Worm (Caenorhabditis elegans): ENCODE measurements around the gene col-88.
A peak's percentile ranks its signal among the peaks of the same experiment; 100 is the strongest.

col-88 gene

ce11 chrIII:53696-54095, 12.8 kb downstream of the col-88 start:
- TF ChIP-seq hpl-2 (GFP tag; optimal IDR thresholded peaks at IDR 0.05) (no peak), lin-15B (tag; optimal IDR thresholded peaks at IDR 0.05) (no peak), lsy-2 (tag; optimal IDR thresholded peaks at IDR 0.05) (no peak), nhr-85 (tag) (no peak), xbp-1 (tag; optimal IDR thresholded peaks at IDR 0.05) (no peak), snu-23 (GFP tag; optimal IDR thresholded peaks at IDR 0.05) (no peak), nhr-19 (GFP tag; conservative IDR thresholded peaks at IDR 0.05) (no peak), mdl-1 (tag; optimal IDR thresholded peaks at IDR 0.05) (no peak), dpl-1 (GFP tag; optimal IDR thresholded peaks at IDR 0.05) (no peak), egl-13 (tag; optimal IDR thresholded peaks at IDR 0.05) (no peak), C04F5.9 (tag; optimal IDR thresholded peaks at IDR 0.05) (no peak), nhr-71 (tag; optimal IDR thresholded peaks at IDR 0.05) (no peak), irx-1 (tag; optimal IDR thresholded peaks at IDR 0.05) (no peak), mep-1 (tag; optimal IDR thresholded peaks at IDR 0.05) (no peak)

DNA sequence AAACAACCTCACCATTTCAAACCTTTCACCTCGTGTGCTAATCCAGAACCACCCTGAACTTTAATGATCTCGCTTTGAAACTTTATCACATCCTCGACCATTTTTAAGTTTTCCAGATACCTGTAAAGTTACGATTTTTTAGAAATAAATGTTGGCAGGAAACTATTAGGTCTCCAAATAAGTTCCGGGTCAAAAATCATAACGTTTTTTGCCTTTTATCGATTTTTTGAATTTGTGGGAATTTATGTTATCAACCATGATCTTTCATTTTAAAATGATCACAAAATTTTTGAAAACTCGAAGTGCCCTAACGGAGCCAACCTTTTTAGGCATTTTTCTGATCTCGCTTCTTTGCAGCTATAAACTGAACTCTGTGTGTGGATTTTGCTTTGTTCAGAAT, 20.2 kb downstream of the col-88 start, which contains the start of gene btb-5:
TSS of gene btb-5 (minus strand) at position 101 of the 400 bp plus-strand sequence.
- no peak for TF ChIP-seq pqm-1 (tag; optimal IDR thresholded peaks at IDR 0.05)

DNA sequence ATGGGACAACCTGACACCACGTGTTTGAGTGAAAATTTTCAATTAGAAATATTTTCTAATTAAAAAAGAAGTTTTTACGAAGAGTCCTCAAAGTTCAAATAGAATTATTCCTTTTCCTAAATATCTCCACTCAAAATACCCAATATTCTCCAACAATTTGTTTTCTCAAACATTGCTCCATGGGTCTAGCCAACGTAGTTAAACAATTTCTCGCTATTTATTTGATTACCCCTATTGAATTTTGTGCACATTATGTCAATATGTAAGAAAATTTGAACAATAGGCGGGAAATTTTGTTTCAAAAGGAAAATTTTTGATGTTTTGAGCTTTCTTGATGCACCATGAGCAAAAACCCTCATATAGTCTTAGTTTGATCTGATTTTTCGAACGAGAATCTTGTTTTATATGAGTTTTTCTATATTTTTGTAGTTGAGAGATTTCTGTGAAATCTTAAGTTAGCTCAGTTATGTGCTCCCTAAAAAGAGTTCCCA, 21.6 kb downstream of the col-88 start:
- TF ChIP-seq ceh-82 (tag; optimal IDR thresholded peaks at IDR 0.05): peak in 1 of 3 experiments; percentile 13
- TF ChIP-seq lir-3 (tag; optimal IDR thresholded peaks at IDR 0.05; ENCODE audit: poor library complexity): no peak
- no peak for TF ChIP-seq lin-39 (tag; optimal IDR thresholded peaks at IDR 0.05)
- peak; percentile 37 for TF ChIP-seq nhr-71 (tag; optimal IDR thresholded peaks at IDR 0.05)
- TF ChIP-seq fos-1 (tag; optimal IDR thresholded peaks at IDR 0.05): no peak
- TF ChIP-seq aly-2 (tag; optimal IDR thresholded peaks at IDR 0.05): peak; percentile 94
- no peak for TF ChIP-seq nhr-76 (tag; optimal IDR thresholded peaks at IDR 0.05)
- no peak for TF ChIP-seq F16B12.6 (tag; optimal IDR thresholded peaks at IDR 0.05)
- no peak for TF ChIP-seq irx-1 (tag; optimal IDR thresholded peaks at IDR 0.05)
- TF ChIP-seq elt-2 (tag; optimal IDR thresholded peaks at IDR 0.05): no peak
- TF ChIP-seq sox-4 (tag; optimal IDR thresholded peaks at IDR 0.05): no peak
- no peak for TF ChIP-seq pax-3 (tag; optimal IDR thresholded peaks at IDR 0.05)
- TF ChIP-seq tbx-2 (tag; optimal IDR thresholded peaks at IDR 0.05): no peak
- no peak for TF ChIP-seq hlh-17 (GFP tag; optimal IDR thresholded peaks at IDR 0.05; ENCODE audit: borderline replicate concordance)
- TF ChIP-seq C16A3.4 (tag; optimal IDR thresholded peaks at IDR 0.05): peak; percentile 21
- no peak for TF ChIP-seq pag-3 (tag; optimal IDR thresholded peaks at IDR 0.05; ENCODE audit: borderline replicate concordance, insufficient read depth)
- TF ChIP-seq pqm-1 (tag; optimal IDR thresholded peaks at IDR 0.05): no peak
- TF ChIP-seq efl-1 (optimal IDR thresholded peaks at IDR 0.05): no peak
- no peak for TF ChIP-seq efl-1 (GFP tag; optimal IDR thresholded peaks at IDR 0.05 in 1 of 2)
- no peak for TF ChIP-seq ceh-63 (GFP tag; optimal IDR thresholded peaks at IDR 0.05)
- TF ChIP-seq sup-37 (GFP tag; optimal IDR thresholded peaks at IDR 0.05): no peak
- no peak for TF ChIP-seq nhr-84 (tag; optimal IDR thresholded peaks at IDR 0.05)
- TF ChIP-seq jun-1 (tag; optimal IDR thresholded peaks at IDR 0.05): no peak
- TF ChIP-seq zag-1 (tag; optimal IDR thresholded peaks at IDR 0.05): no peak
- TF ChIP-seq hlh-4 (tag; optimal IDR thresholded peaks at IDR 0.05): no peak
- TF ChIP-seq nhr-237 (tag; optimal IDR thresholded peaks at IDR 0.05): no peak
- TF ChIP-seq blmp-1 (tag; optimal IDR thresholded peaks at IDR 0.05): no peak
- no peak for TF ChIP-seq nhr-11 (tag; optimal IDR thresholded peaks at IDR 0.05)
- no peak for TF ChIP-seq ama-1 (optimal IDR thresholded peaks at IDR 0.05)
- TF ChIP-seq dpl-1 (GFP tag; optimal IDR thresholded peaks at IDR 0.05): no peak
- no peak for TF ChIP-seq skn-1 (tag; optimal IDR thresholded peaks at IDR 0.05)
- no peak for TF ChIP-seq lin-35 (GFP tag; optimal IDR thresholded peaks at IDR 0.05)
- TF ChIP-seq nhr-47 (tag; optimal IDR thresholded peaks at IDR 0.05): no peak
- no peak for TF ChIP-seq ces-1 (GFP tag; optimal IDR thresholded peaks at IDR 0.05)
- no peak for TF ChIP-seq unc-130 (tag; optimal IDR thresholded peaks at IDR 0.05)
- TF ChIP-seq hpl-2 (GFP tag; optimal IDR thresholded peaks at IDR 0.05): no peak
- TF ChIP-seq nhr-85 (tag): no peak
- no peak for TF ChIP-seq mdl-1 (tag; optimal IDR thresholded peaks at IDR 0.05)
- TF ChIP-seq xbp-1 (tag; optimal IDR thresholded peaks at IDR 0.05): no peak
- TF ChIP-seq aha-1 (tag; optimal IDR thresholded peaks at IDR 0.05): no peak
- TF ChIP-seq lin-13 (GFP tag; optimal IDR thresholded peaks at IDR 0.05): no peak
- TF ChIP-seq ztf-4 (tag; optimal IDR thresholded peaks at IDR 0.05): peak; percentile 27
- TF ChIP-seq elt-3 (tag; optimal IDR thresholded peaks at IDR 0.05): no peak
